Worm (Caenorhabditis elegans) whole organism, late embryonic: Measurements from ENCODE around the gene slc-36.5.
"Not testable (repeated sequence)": the region's sequence is repeated elsewhere in the genome, so short reads cannot be mapped to it uniquely, and the experiment has no call there.

Experiments used
- C38D4.7 ChIP-seq: fragments of 200-800 bp; sonication (Bioruptor generic); optimal IDR thresholded peaks from 2 replicates; lab custom pipeline; 2018; ENCODE audit warnings: mild to moderate bottlenecking, missing genetic modification characterization, moderate library complexity, missing compliant biosample characterization
- F13H6.1 ChIP-seq: sonication (generic microtip); optimal IDR thresholded peaks from 2 replicates; lab custom pipeline; 2016; ENCODE audit warnings: missing genetic modification characterization, missing compliant biosample characterization
- T23F11.4 ChIP-seq: fragments of 200-800 bp; sonication (Bioruptor generic); optimal IDR thresholded peaks from 2 replicates; lab custom pipeline; 2018; ENCODE audit warnings: mild to moderate bottlenecking, missing genetic modification characterization, missing compliant biosample characterization
- Y22D7AL.16 ChIP-seq: sonication (generic microtip); optimal IDR thresholded peaks from 2 replicates; lab custom pipeline; 2016; ENCODE audit warnings: missing genetic modification characterization, missing compliant biosample characterization
- ama-1 ChIP-seq: fragments of 150-350 bp; optimal IDR thresholded peaks from 2 replicates; lab custom pipeline; 2014
- ceh-18 ChIP-seq: sonication (generic microtip); optimal IDR thresholded peaks from 2 replicates; lab custom pipeline; 2016; ENCODE audit warnings: missing genetic modification characterization, missing compliant biosample characterization
- ceh-2 ChIP-seq: sonication (generic microtip); optimal IDR thresholded peaks from 2 replicates; lab custom pipeline; 2016; ENCODE audit warnings: missing genotype, missing genetic modification characterization, missing compliant biosample characterization
- ceh-22 ChIP-seq: sonication (generic microtip); optimal IDR thresholded peaks from 2 replicates; lab custom pipeline; 2017; ENCODE audit warnings: missing biosample characterization, missing genetic modification characterization
- ceh-24 ChIP-seq: sonication (generic microtip); optimal IDR thresholded peaks from 2 replicates; lab custom pipeline; 2016; ENCODE audit warnings: mild to moderate bottlenecking, missing genetic modification characterization, missing compliant biosample characterization
- ceh-30 ChIP-seq: fragments of 150-350 bp; optimal IDR thresholded peaks from 2 replicates; lab custom pipeline; 2014; ENCODE audit warnings: missing biosample characterization, missing genetic modification characterization
- ceh-31 ChIP-seq: sonication (generic microtip); optimal IDR thresholded peaks from 2 replicates; lab custom pipeline; 2016; ENCODE audit warnings: missing genetic modification characterization, missing compliant biosample characterization
- ceh-34 ChIP-seq: sonication (generic microtip); optimal IDR thresholded peaks from 2 replicates; lab custom pipeline; 2016; ENCODE audit warnings: mild to moderate bottlenecking, missing genetic modification characterization, missing compliant biosample characterization
- ceh-48 ChIP-seq: sonication (generic microtip); optimal IDR thresholded peaks from 2 replicates; lab custom pipeline; 2016; ENCODE audit warnings: missing genetic modification characterization, inconsistent platforms, missing compliant biosample characterization
- ceh-6 ChIP-seq: fragments of 200-800 bp; sonication (Bioruptor generic); optimal IDR thresholded peaks from 2 replicates; lab custom pipeline; 2018; ENCODE audit warnings: mild to moderate bottlenecking, missing genetic modification characterization, missing compliant biosample characterization
- che-1 ChIP-seq: sonication (generic microtip); optimal IDR thresholded peaks from 2 replicates; lab custom pipeline; 2016; ENCODE audit warnings: mild to moderate bottlenecking, missing genetic modification characterization, missing compliant biosample characterization
- dmd-4 ChIP-seq: sonication (generic microtip); optimal IDR thresholded peaks from 2 replicates; lab custom pipeline; 2016; ENCODE audit warnings: borderline replicate concordance, missing genetic modification characterization, missing compliant biosample characterization
- dve-1 ChIP-seq: sonication (generic microtip); optimal IDR thresholded peaks from 2 replicates; lab custom pipeline; 2017; ENCODE audit warnings: antibody characterized with exemption, mild to moderate bottlenecking, missing genetic modification characterization, missing compliant biosample characterization
- elt-2 ChIP-seq: sonication (generic microtip); optimal IDR thresholded peaks from 2 replicates; lab custom pipeline; 2016; ENCODE audit warnings: missing genetic modification reagents, missing genetic modification characterization, missing compliant biosample characterization
- ets-4 ChIP-seq: sonication (generic microtip); optimal IDR thresholded peaks from 2 replicates; lab custom pipeline; 2016; ENCODE audit warnings: missing genetic modification characterization, missing compliant biosample characterization
- fkh-10 ChIP-seq: fragments of 150-350 bp; optimal IDR thresholded peaks from 2 replicates; lab custom pipeline; 2014; ENCODE audit warnings: missing biosample characterization, missing genetic modification reagents, missing genetic modification characterization
- hlh-13 ChIP-seq: fragments of 200-800 bp; sonication (Bioruptor generic); optimal IDR thresholded peaks from 2 replicates; lab custom pipeline; 2018; ENCODE audit warnings: mild to moderate bottlenecking, missing genetic modification characterization, missing compliant biosample characterization
- hlh-15 ChIP-seq: sonication (generic microtip); optimal IDR thresholded peaks from 2 replicates; lab custom pipeline; 2016; ENCODE audit warnings: missing genetic modification characterization, missing compliant biosample characterization
- hlh-6 ChIP-seq: sonication (generic microtip); optimal IDR thresholded peaks from 2 replicates; lab custom pipeline; 2016; ENCODE audit warnings: missing genotype, missing genetic modification characterization, missing compliant biosample characterization
- lim-6 ChIP-seq: sonication (generic microtip); optimal IDR thresholded peaks from 2 replicates; lab custom pipeline; 2016; ENCODE audit warnings: missing genetic modification characterization, missing compliant biosample characterization
- lin-11 ChIP-seq: fragments of 200-800 bp; sonication (Bioruptor generic); optimal IDR thresholded peaks from 2 replicates; lab custom pipeline; 2018; ENCODE audit warnings: mild to moderate bottlenecking, missing genetic modification characterization, missing compliant biosample characterization
- mec-3 ChIP-seq: sonication (generic microtip); optimal IDR thresholded peaks from 2 replicates; lab custom pipeline; 2016; ENCODE audit warnings: borderline replicate concordance, missing genetic modification characterization, missing compliant biosample characterization
- nfya-1 ChIP-seq: sonication (generic microtip); optimal IDR thresholded peaks from 2 replicates; lab custom pipeline; 2017; ENCODE audit warnings: missing genetic modification characterization, mild to moderate bottlenecking, missing compliant biosample characterization, antibody characterized with exemption, moderate library complexity
- nhr-11 ChIP-seq: fragments of 150-350 bp; optimal IDR thresholded peaks from 2 replicates; lab custom pipeline; 2014; ENCODE audit warnings: missing biosample characterization, missing genetic modification characterization
- nhr-232 ChIP-seq: sonication (generic microtip); optimal IDR thresholded peaks from 2 replicates; lab custom pipeline; 2016; ENCODE audit warnings: missing genetic modification characterization, missing compliant biosample characterization
- odd-2 ChIP-seq: sonication (generic microtip); optimal IDR thresholded peaks from 2 replicates; lab custom pipeline; 2017; ENCODE audit warnings: antibody characterized with exemption, mild to moderate bottlenecking, missing genetic modification characterization, missing compliant biosample characterization
- pax-1 ChIP-seq: fragments of 150-350 bp; optimal IDR thresholded peaks from 2 replicates; lab custom pipeline; 2014; ENCODE audit warnings: missing biosample characterization, missing genetic modification characterization
- pha-2 ChIP-seq: sonication (generic microtip); optimal IDR thresholded peaks from 2 replicates; lab custom pipeline; 2017; ENCODE audit warnings: mild to moderate bottlenecking, missing genetic modification characterization, missing compliant biosample characterization
- pha-4 ChIP-seq: fragments of 150-350 bp; optimal IDR thresholded peaks from 2 replicates; lab custom pipeline; 2018; ENCODE audit warnings: missing biosample characterization, missing genetic modification reagents, missing genetic modification characterization
- pqm-1 ChIP-seq: sonication (generic microtip); optimal IDR thresholded peaks from 2 replicates; lab custom pipeline; 2016; ENCODE audit warnings: missing genetic modification characterization, missing compliant biosample characterization
- syd-9 ChIP-seq: sonication (generic microtip); optimal IDR thresholded peaks from 2 replicates; lab custom pipeline; 2016; ENCODE audit warnings: mild to moderate bottlenecking, missing genetic modification characterization, moderate library complexity, missing compliant biosample characterization
- tbx-2 ChIP-seq: sonication (generic microtip); optimal IDR thresholded peaks from 2 replicates; lab custom pipeline; 2016; ENCODE audit warnings: missing genetic modification characterization, missing compliant biosample characterization
- ttx-3 ChIP-seq: sonication (generic microtip); optimal IDR thresholded peaks from 2 replicates; lab custom pipeline; 2016; ENCODE audit warnings: missing genetic modification reagents, missing genetic modification characterization, missing compliant biosample characterization
- unc-42 ChIP-seq: sonication (generic microtip); optimal IDR thresholded peaks from 2 replicates; lab custom pipeline; 2016; ENCODE audit warnings: missing genotype, missing genetic modification characterization, missing compliant biosample characterization
- unc-86 ChIP-seq: sonication (generic microtip); optimal IDR thresholded peaks from 2 replicates; lab custom pipeline; 2016; ENCODE audit warnings: missing genetic modification characterization, missing compliant biosample characterization
- ztf-16 ChIP-seq: sonication (generic microtip); optimal IDR thresholded peaks from 2 replicates; lab custom pipeline; 2017; ENCODE audit warnings: missing genetic modification characterization, missing compliant biosample characterization

Gene slc-36.5

ce11 chrII:6913309-6913708, 36.5 kb upstream of the slc-36.5 start, which contains the start of gene cyn-10 (continued):
- peak; percentile 67 for TF ChIP-seq mec-3
- no peak for TF ChIP-seq pha-4 (tag; lab: Kevin White, UChicago)
- peak; percentile 95 for TF ChIP-seq ceh-2 (tag; lab: Kevin White, UChicago)
- TF ChIP-seq ceh-48 (tag; lab: Kevin White, UChicago), result no peak
- TF ChIP-seq ttx-3 (tag; lab: Kevin White, UChicago), result peak; percentile 49
- peak; percentile 66 for TF ChIP-seq lim-6 (tag; lab: Kevin White, UChicago)
- TF ChIP-seq T23F11.4 (GFP tag; lab: Kevin White, UChicago), result no peak
- no peak for TF ChIP-seq odd-2
- TF ChIP-seq hlh-13 (GFP tag; lab: Kevin White, UChicago), result peak; percentile 44
- peak; percentile 42 for TF ChIP-seq unc-86 (tag; lab: Kevin White, UChicago)
- peak; percentile 47 for TF ChIP-seq ceh-34 (tag; lab: Kevin White, UChicago)
- no peak for TF ChIP-seq pha-2 (tag; lab: Kevin White, UChicago)
- peak; percentile 29 for TF ChIP-seq F13H6.1 (tag; lab: Kevin White, UChicago)
- no peak for TF ChIP-seq fkh-10 (GFP tag; lab: Kevin White, UChicago)

- TF ChIP-seq ets-4 (tag; lab: Kevin White, UChicago) (no peak), ceh-30 (no peak), Y22D7AL.16 (tag; lab: Kevin White, UChicago) (no peak), unc-42 (no peak), nfya-1 (tag; lab: Kevin White, UChicago) (no peak), F13H6.1 (tag; lab: Kevin White, UChicago) (no peak), che-1 (tag; lab: Kevin White, UChicago) (no peak), elt-2 (tag; lab: Kevin White, UChicago) (peak; percentile 62)
- TF ChIP-seq, all 69 proteins: peak for 1
These were observed 32.8 kb upstream of the slc-36.5 start, which contains the start of gene asm-1 for ce11 chrII:6909568-6910122. Gene asm-1, plus strand, starts transcription at chrII:6910072.

DNA sequence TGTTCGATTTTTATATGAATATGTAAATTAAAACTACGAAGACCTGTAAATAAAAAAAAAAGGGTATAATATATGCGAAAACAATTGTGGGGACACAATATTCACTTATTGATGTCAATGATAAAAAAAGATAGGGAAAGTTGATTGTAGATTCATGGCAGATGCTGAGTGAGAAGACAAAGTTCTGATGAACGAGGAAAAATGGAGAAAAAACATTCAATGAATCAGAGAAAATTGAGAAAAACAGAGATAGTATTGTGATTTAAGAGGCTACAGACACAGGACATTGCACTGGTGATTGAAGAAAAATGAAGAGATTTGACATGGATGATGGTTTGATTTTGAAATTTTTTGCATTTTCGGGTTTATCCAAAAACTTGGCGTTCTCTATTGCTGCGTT, 31.8 kb upstream of the slc-36.5 start:
- TF ChIP-seq pax-1 (tag; lab: Kevin White, UChicago) (no peak), tbx-2 (tag; lab: Kevin White, UChicago) (no peak), ama-1 (lab: Kevin White, UChicago) (no peak)

ce11 chrII:6907657-6908056, 30.8 kb upstream of the slc-36.5 start, which contains the start of gene B0252.3:
Gene B0252.3, minus strand, starts transcription at chrII:6907757.
- not testable (repeated sequence) for TF ChIP-seq ceh-18; hlh-13 (GFP tag; lab: Kevin White, UChicago); che-1 (tag; lab: Kevin White, UChicago)

ce11 chrII:6901795-6902194, 24.9 kb upstream of the slc-36.5 start, which contains the start of gene psmd-9:
Gene psmd-9, plus strand, starts transcription at chrII:6902095.
- TF ChIP-seq hlh-6 (tag; lab: Kevin White, UChicago), result no peak
- TF ChIP-seq Y22D7AL.16 (tag; lab: Kevin White, UChicago), result no peak
- no peak for TF ChIP-seq ceh-31 (tag; lab: Kevin White, UChicago)
- no peak for TF ChIP-seq syd-9 (tag; lab: Kevin White, UChicago)
- TF ChIP-seq nhr-11, result no peak

ce11 chrII:6900708-6901107, 23.9 kb upstream of the slc-36.5 start:
- TF ChIP-seq fkh-10 (GFP tag; lab: Kevin White, UChicago) (no peak), pqm-1 (tag; lab: Kevin White, UChicago) (no peak), ceh-48 (tag; lab: Kevin White, UChicago) (no peak), ceh-24 (tag; lab: Kevin White, UChicago) (no peak), ttx-3 (tag; lab: Kevin White, UChicago) (no peak), ztf-16 (tag; lab: Kevin White, UChicago) (no peak), ceh-30 (no peak), dmd-4 (tag; lab: Kevin White, UChicago) (no peak), C38D4.7 (no peak), lin-11 (no peak), ceh-6 (no peak), pha-2 (tag; lab: Kevin White, UChicago) (no peak), nhr-232 (tag; lab: Kevin White, UChicago) (no peak), dve-1 (tag; lab: Kevin White, UChicago) (no peak), hlh-15 (no peak), ceh-22 (tag; lab: Kevin White, UChicago) (no peak), ceh-34 (tag; lab: Kevin White, UChicago) (no peak), nfya-1 (tag; lab: Kevin White, UChicago) (no peak), unc-86 (tag; lab: Kevin White, UChicago) (no peak)
